Worm (Caenorhabditis elegans) whole organism, early embryonic: ENCODE results near the gene T05B4.13.

Experiments used
- F13C5.2 ChIP-seq: sonication (generic microtip); optimal IDR thresholded peaks from 2 replicates; lab custom pipeline; 2017; ENCODE audit warnings: mild to moderate bottlenecking, missing genetic modification characterization, inconsistent platforms, missing compliant biosample characterization
- ama-1 ChIP-seq: fragments of 150-350 bp; optimal IDR thresholded peaks from 2 replicates; lab custom pipeline; 2014
- ceh-13 ChIP-seq: fragments of 200-800 bp; sonication (Bioruptor generic); optimal IDR thresholded peaks from 2 replicates; lab custom pipeline; 2018; ENCODE audit warnings: mild to moderate bottlenecking, missing genetic modification characterization, missing compliant biosample characterization
- ets-7 ChIP-seq: sonication (generic microtip); optimal IDR thresholded peaks from 2 replicates; lab custom pipeline; 2016; ENCODE audit warnings: missing genotype, missing genetic modification characterization, missing compliant biosample characterization
- hnd-1 ChIP-seq: sonication (generic microtip); optimal IDR thresholded peaks from 2 replicates; lab custom pipeline; 2016; ENCODE audit warnings: missing genetic modification characterization, missing compliant biosample characterization

DNA sequence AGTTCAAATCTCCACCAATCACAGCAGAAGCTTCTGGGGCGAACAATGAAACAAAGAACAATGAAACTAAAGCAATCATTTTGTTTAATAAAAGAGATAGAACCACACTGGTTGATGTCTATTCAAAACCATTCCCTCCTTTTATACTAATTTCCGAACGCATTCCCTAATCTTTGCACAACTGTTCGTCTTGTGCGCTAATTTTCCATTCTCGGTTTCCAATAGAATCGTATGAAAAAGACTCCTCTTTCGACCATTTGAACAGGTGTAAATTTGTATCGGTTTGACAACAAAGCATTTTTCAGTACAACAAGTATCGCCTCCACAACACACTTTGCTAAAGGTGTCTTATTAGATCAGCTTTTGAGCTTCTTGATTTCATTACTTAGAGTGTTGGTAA lies 11.3 kb downstream of the T05B4.13 start, which contains the start of gene T05B4.8:
- TF ChIP-seq ama-1 (lab: Kevin White, UChicago) (no peak), ceh-13 (no peak), ets-7 (no peak), F13C5.2 (tag; lab: Kevin White, UChicago) (no peak), hnd-1 (tag; lab: Kevin White, UChicago) (no peak)
